Worm (Caenorhabditis elegans) whole organism, midembryonic: ENCODE results near the gene F14D7.14.
"Not testable (repeated sequence)": the region's sequence is repeated elsewhere in the genome, so short reads cannot be mapped to it uniquely, and the experiment has no call there.

Experiments
- flt-1 ChIP-seq: fragments of 200-800 bp; sonication (Bioruptor generic); IDR thresholded peaks from 2 replicates; pipeline ENCODE4 v1.3.6; 2022; ENCODE audit warnings: missing genetic modification characterization, missing compliant biosample characterization
- klf-2 ChIP-seq: fragments of 200-800 bp; sonication (Bioruptor generic); conservative IDR thresholded peaks from 2 replicates; pipeline ENCODE4 v1.3.6; 2022; ENCODE audit warnings: missing genetic modification reagents, missing genetic modification characterization, missing compliant biosample characterization
- med-1 ChIP-seq: sonication (generic microtip); optimal IDR thresholded peaks from 2 replicates; lab custom pipeline; 2017; ENCODE audit warnings: missing genetic modification characterization, mild to moderate bottlenecking, missing compliant biosample characterization, antibody characterized with exemption, missing genetic modification reagents; ENCODE audit not compliant: insufficient read depth
- ztf-23 ChIP-seq: fragments of 200-800 bp; sonication (Bioruptor generic); IDR thresholded peaks from 2 replicates; pipeline ENCODE4 v1.3.6; 2022; ENCODE audit warnings: missing genetic modification reagents, missing genetic modification characterization, missing compliant biosample characterization
- ztf-29 ChIP-seq: fragments of 200-800 bp; sonication (Bioruptor generic); IDR thresholded peaks from 2 replicates; pipeline ENCODE4 v1.3.6; 2022; ENCODE audit warnings: missing genetic modification reagents, missing genetic modification characterization, missing compliant biosample characterization

ce11 chrV:14308164-14308563, 1.6 kb upstream of the F14D7.14 start, which contains the start of gene spig-5:
- not testable (repeated sequence) for TF ChIP-seq ztf-29 (GFP tag; lab: Robert Waterston, UW); ztf-23; klf-2 (GFP tag; lab: Robert Waterston, UW); med-1; flt-1 (GFP tag; lab: Robert Waterston, UW)
